Worm (Caenorhabditis elegans) whole organism, early embryonic: ENCODE results near the gene sysm-1.

Source experiments
- aly-1 ChIP-seq: sonication (generic microtip); optimal IDR thresholded peaks from 2 replicates; lab custom pipeline; 2016; ENCODE audit warnings: missing genetic modification characterization, missing compliant biosample characterization
- ama-1 ChIP-seq: fragments of 150-350 bp; optimal IDR thresholded peaks from 2 replicates; lab custom pipeline; 2014
- ceh-36 ChIP-seq: sonication (generic microtip); optimal IDR thresholded peaks from 2 replicates; lab custom pipeline; 2016; ENCODE audit warnings: missing genetic modification characterization, inconsistent platforms, missing compliant biosample characterization
- ets-7 ChIP-seq: sonication (generic microtip); optimal IDR thresholded peaks from 2 replicates; lab custom pipeline; 2016; ENCODE audit warnings: missing genotype, missing genetic modification characterization, missing compliant biosample characterization
- hmbx-1 ChIP-seq: sonication (generic microtip); optimal IDR thresholded peaks from 2 replicates; lab custom pipeline; 2016; ENCODE audit warnings: mild to moderate bottlenecking, missing genetic modification characterization, missing compliant biosample characterization
- scrt-1 ChIP-seq: fragments of 200-800 bp; sonication (Bioruptor generic); IDR thresholded peaks from 2 replicates; pipeline ENCODE4 v1.3.6; 2022; ENCODE audit warnings: missing genetic modification characterization, missing compliant biosample characterization

ce11 chrII:9120813-9121554 lies 38.0 kb upstream of the sysm-1 start:
- TF ChIP-seq hmbx-1 (no peak), ama-1 (lab: Kevin White, UChicago) (no peak), scrt-1 (GFP tag; lab: Robert Waterston, UW) (no peak), ceh-36 (no peak), ets-7 (tag; lab: Kevin White, UChicago) (no peak), aly-1 (no peak)
